Worm (Caenorhabditis elegans) whole organism, mixed stage, embryonic: Measurements from ENCODE around the gene T25D1.3.

ENCODE experiments used
- M03D4.4 ChIP-seq: sonication (generic microtip); optimal IDR thresholded peaks from 2 replicates; lab custom pipeline; 2017; ENCODE audit warnings: mild to moderate bottlenecking, missing genetic modification characterization, missing compliant biosample characterization
- bed-3 ChIP-seq: fragments of 200-800 bp; sonication (Bioruptor generic); optimal IDR thresholded peaks from 3 replicates; lab custom pipeline; 2018; ENCODE audit warnings: mild to moderate bottlenecking, missing genetic modification characterization, moderate library complexity, missing compliant biosample characterization
- blmp-1 ChIP-seq: fragments of 150-350 bp; optimal IDR thresholded peaks from 2 replicates; lab custom pipeline; 2014; ENCODE audit warnings: missing biosample characterization, missing genetic modification characterization
- ceh-39 ChIP-seq: fragments of 150-350 bp; optimal IDR thresholded peaks from 2 replicates; lab custom pipeline; 2014; ENCODE audit warnings: missing biosample characterization, missing genetic modification characterization
- ceh-43 ChIP-seq: fragments of 200-800 bp; sonication (Bioruptor generic); optimal IDR thresholded peaks from 2 replicates; lab custom pipeline; 2018; ENCODE audit warnings: mild to moderate bottlenecking, missing genetic modification characterization, moderate library complexity, missing compliant biosample characterization
- ceh-83 ChIP-seq: fragments of 200-800 bp; sonication (Bioruptor generic); optimal IDR thresholded peaks from 2 replicates; lab custom pipeline; 2018; ENCODE audit warnings: mild to moderate bottlenecking, missing genetic modification characterization, missing compliant biosample characterization
- ces-1 ChIP-seq: fragments of 150-350 bp; optimal IDR thresholded peaks from 2 replicates; lab custom pipeline; 2014; ENCODE audit warnings: missing biosample characterization, missing genetic modification reagents, missing genetic modification characterization
- cnd-1 ChIP-seq: fragments of 200-800 bp; sonication (Bioruptor generic); optimal IDR thresholded peaks from 2 replicates; lab custom pipeline; 2018; ENCODE audit warnings: mild to moderate bottlenecking, missing genetic modification characterization, missing compliant biosample characterization
- drap-1 ChIP-seq: fragments of 200-800 bp; sonication (Bioruptor generic); optimal IDR thresholded peaks from 3 replicates; lab custom pipeline; 2018; ENCODE audit warnings: mild to moderate bottlenecking, missing genetic modification characterization, missing compliant biosample characterization
- elt-3 ChIP-seq: fragments of 150-350 bp; optimal IDR thresholded peaks from 2 replicates; lab custom pipeline; 2014; ENCODE audit warnings: missing biosample characterization, missing genetic modification characterization
- flh-1 ChIP-seq: fragments of 200-800 bp; sonication (Bioruptor generic); optimal IDR thresholded peaks from 2 replicates; lab custom pipeline; 2018; ENCODE audit warnings: mild to moderate bottlenecking, missing genetic modification characterization, moderate library complexity, missing compliant biosample characterization
- ham-2 ChIP-seq: fragments of 200-800 bp; sonication (Bioruptor generic); optimal IDR thresholded peaks from 2 replicates; lab custom pipeline; 2018; ENCODE audit warnings: mild to moderate bottlenecking, missing genetic modification characterization, missing compliant biosample characterization
- lin-13 ChIP-seq: fragments of 150-350 bp; optimal IDR thresholded peaks from 2 replicates; lab custom pipeline; 2014; ENCODE audit warnings: missing biosample characterization, missing genetic modification characterization
- lin-32 ChIP-seq: fragments of 200-800 bp; sonication (Bioruptor generic); optimal IDR thresholded peaks from 2 replicates; lab custom pipeline; 2018; ENCODE audit warnings: mild to moderate bottlenecking, missing genetic modification characterization, missing compliant biosample characterization
- lsy-2 ChIP-seq: fragments of 150-350 bp; optimal IDR thresholded peaks from 2 replicates; lab custom pipeline; 2014; ENCODE audit warnings: missing biosample characterization, missing genetic modification characterization
- mep-1 ChIP-seq: fragments of 150-350 bp; optimal IDR thresholded peaks from 2 replicates; lab custom pipeline; 2017; ENCODE audit warnings: missing biosample characterization, missing genetic modification reagents, missing genetic modification characterization, inconsistent platforms
- mls-2 ChIP-seq: sonication (generic microtip); optimal IDR thresholded peaks from 2 replicates; lab custom pipeline; 2016; ENCODE audit warnings: mild to moderate bottlenecking, missing genetic modification characterization, moderate library complexity, missing compliant biosample characterization
- nhr-12 ChIP-seq: fragments of 150-350 bp; optimal IDR thresholded peaks from 2 replicates; lab custom pipeline; 2014; ENCODE audit warnings: missing biosample characterization, missing genetic modification characterization
- nhr-2 ChIP-seq: fragments of 150-350 bp; optimal IDR thresholded peaks from 2 replicates; lab custom pipeline; 2014; ENCODE audit warnings: missing biosample characterization, missing genetic modification characterization
- nhr-237 ChIP-seq: fragments of 150-350 bp; optimal IDR thresholded peaks from 2 replicates; lab custom pipeline; 2014; ENCODE audit warnings: missing biosample characterization, missing genetic modification characterization
- nhr-28 ChIP-seq: fragments of 150-350 bp; optimal IDR thresholded peaks from 2 replicates; lab custom pipeline; 2014; ENCODE audit warnings: missing biosample characterization, missing genetic modification characterization
- pha-4 ChIP-seq: fragments of 150-350 bp; optimal IDR thresholded peaks from 2 replicates; lab custom pipeline; 2018; ENCODE audit warnings: missing biosample characterization, missing genetic modification reagents, missing genetic modification characterization
- sem-2 ChIP-seq: fragments of 200-800 bp; sonication (Bioruptor generic); optimal IDR thresholded peaks from 2 replicates; lab custom pipeline; 2018; ENCODE audit warnings: mild to moderate bottlenecking, missing genetic modification characterization, missing compliant biosample characterization
- snpc-4 ChIP-seq: fragments of 150-350 bp; optimal IDR thresholded peaks from 2 replicates; lab custom pipeline; 2014; ENCODE audit warnings: missing biosample characterization, missing genetic modification characterization
- sptf-1 ChIP-seq: sonication (generic microtip); optimal IDR thresholded peaks from 2 replicates; lab custom pipeline; 2017; ENCODE audit warnings: mild to moderate bottlenecking, missing genetic modification characterization, moderate library complexity, missing compliant biosample characterization
- tbx-8 ChIP-seq: fragments of 200-800 bp; sonication (Bioruptor generic); optimal IDR thresholded peaks from 2 replicates; lab custom pipeline; 2018; ENCODE audit warnings: mild to moderate bottlenecking, missing genetic modification characterization, moderate library complexity, missing compliant biosample characterization
- unc-120 ChIP-seq: sonication (generic microtip); optimal IDR thresholded peaks from 2 replicates; lab custom pipeline; 2017; ENCODE audit warnings: missing genetic modification characterization, missing compliant biosample characterization; ENCODE audit not compliant: poor library complexity, severe bottlenecking
- unc-62 ChIP-seq: fragments of 150-350 bp; optimal IDR thresholded peaks from 2 replicates; lab custom pipeline; 2014; ENCODE audit warnings: missing biosample characterization, missing genetic modification reagents, missing genetic modification characterization
- zip-8 ChIP-seq: fragments of 150-350 bp; optimal IDR thresholded peaks from 2 replicates; lab custom pipeline; 2014; ENCODE audit warnings: missing biosample characterization, missing genetic modification characterization
- ztf-11 ChIP-seq: fragments of 150-350 bp; optimal IDR thresholded peaks from 2 replicates; lab custom pipeline; 2014; ENCODE audit warnings: missing biosample characterization, missing genetic modification characterization

T25D1.3 gene

DNA sequence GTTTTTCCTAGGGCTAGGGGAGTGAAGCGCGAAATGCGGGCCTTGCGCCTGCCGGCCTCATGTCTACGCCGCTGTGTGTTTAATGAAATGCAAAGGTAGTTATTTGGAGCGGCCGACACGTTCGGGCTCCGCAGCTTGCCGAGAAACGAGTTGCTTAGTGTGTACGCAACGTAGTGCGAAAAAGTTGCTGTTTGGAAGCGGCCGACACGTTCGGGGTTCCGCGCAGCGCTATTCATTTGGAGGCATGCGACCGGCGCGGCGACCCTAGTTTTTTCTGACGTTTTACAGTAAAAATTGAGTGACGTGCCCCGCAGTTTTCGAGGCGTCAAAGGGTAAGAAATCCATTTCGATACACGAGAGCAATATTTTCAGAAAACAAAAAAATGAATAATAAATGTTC lies 40.2 kb downstream of the T25D1.3 start:
- no peak for TF ChIP-seq lin-32
- TF ChIP-seq sptf-1 (tag; lab: Kevin White, UChicago), result no peak
- TF ChIP-seq ham-2 (GFP tag; lab: Kevin White, UChicago), result no peak
- no peak for TF ChIP-seq cnd-1
- TF ChIP-seq elt-3 (tag; lab: Kevin White, UChicago), result no peak
- no peak for TF ChIP-seq ces-1
- no peak for TF ChIP-seq ztf-11 (tag; lab: Kevin White, UChicago)
- TF ChIP-seq unc-120 (tag; lab: Kevin White, UChicago), result no peak
- TF ChIP-seq zip-8, result no peak
- no peak for TF ChIP-seq ceh-43
- TF ChIP-seq nhr-28 (tag; lab: Kevin White, UChicago), result no peak
- no peak for TF ChIP-seq unc-62 (GFP tag; lab: Kevin White, UChicago)
- TF ChIP-seq bed-3 (GFP tag; lab: Kevin White, UChicago), result no peak
- TF ChIP-seq lsy-2 (tag; lab: Kevin White, UChicago), result no peak
- no peak for TF ChIP-seq drap-1 (GFP tag; lab: Kevin White, UChicago)
- TF ChIP-seq nhr-2 (tag; lab: Kevin White, UChicago), result no peak
- TF ChIP-seq ceh-39, result no peak
- no peak for TF ChIP-seq ceh-83 (GFP tag; lab: Kevin White, UChicago)
- no peak for TF ChIP-seq lin-13 (tag; lab: Kevin White, UChicago)
- no peak for TF ChIP-seq nhr-237
- TF ChIP-seq, all 35 proteins: peak for 0

DNA sequence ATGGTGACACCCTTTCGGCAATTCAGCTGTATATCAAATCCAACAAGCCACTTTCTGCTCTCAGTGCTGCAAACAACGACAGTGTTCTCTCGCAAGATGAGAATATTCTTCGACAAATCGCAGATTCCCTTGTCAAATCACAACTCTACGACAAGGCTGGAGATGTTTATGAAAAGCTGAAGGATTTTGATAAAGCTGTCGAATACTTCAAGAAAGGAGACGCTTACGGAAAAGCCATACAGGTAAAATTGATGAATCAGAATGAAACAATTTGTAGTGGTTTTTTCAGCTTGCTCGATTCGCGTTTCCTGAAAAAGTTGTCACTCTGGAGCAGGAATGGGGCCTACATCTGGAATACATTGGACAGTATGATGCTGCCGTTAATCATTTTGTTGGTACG lies 40.7 kb downstream of the T25D1.3 start:
- TF ChIP-seq ham-2 (GFP tag; lab: Kevin White, UChicago) (no peak), pha-4 (tag; lab: Kevin White, UChicago) (no peak), unc-62 (GFP tag; lab: Kevin White, UChicago) (no peak), sem-2 (GFP tag; lab: Kevin White, UChicago) (no peak), elt-3 (tag; lab: Kevin White, UChicago) (no peak)
- TF ChIP-seq, all 35 proteins: peak for 0

DNA sequence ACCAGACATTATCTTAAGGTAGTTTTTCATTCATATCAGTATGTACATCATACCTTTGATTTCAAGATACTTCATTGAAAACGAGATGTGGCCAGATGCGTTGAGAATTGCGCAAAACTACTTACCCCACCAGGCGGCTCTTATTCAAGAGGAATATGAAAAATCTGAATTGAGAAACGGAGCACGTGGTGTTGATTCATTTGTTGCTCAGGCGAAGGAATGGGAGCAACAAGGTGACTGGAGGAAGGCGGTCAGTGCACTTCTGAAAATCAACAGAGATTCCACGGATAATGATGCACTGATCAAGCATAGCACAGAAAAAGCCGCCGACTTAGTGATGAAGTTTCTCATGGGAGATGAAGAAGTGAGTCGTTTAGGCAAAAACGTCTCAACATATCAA lies 42.8 kb downstream of the T25D1.3 start:
- TF ChIP-seq mep-1 (tag; lab: Kevin White, UChicago), result no peak
- TF ChIP-seq ceh-39, result no peak
- TF ChIP-seq unc-120 (tag; lab: Kevin White, UChicago), result no peak
- no peak for TF ChIP-seq unc-62 (GFP tag; lab: Kevin White, UChicago)
- TF ChIP-seq ces-1, result no peak

DNA sequence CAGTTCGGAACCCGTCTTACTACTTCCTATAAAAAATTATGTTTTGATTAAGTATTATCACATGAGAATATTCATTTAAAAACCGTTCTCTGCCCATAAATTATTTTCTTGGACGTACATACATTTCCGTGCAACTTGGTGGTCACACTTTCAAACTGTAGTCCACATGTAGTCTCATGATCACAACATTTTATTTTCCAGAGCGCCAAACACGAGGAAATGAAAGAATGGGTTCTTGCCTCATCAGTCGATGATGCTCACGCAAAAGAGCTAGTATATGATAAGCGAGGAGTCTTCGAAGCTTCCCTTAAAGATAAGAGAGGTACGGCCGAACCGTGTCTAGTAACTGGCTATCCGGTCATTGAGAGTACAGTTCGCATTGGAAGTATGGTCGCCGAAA lies 45.1 kb downstream of the T25D1.3 start:
- no peak for TF ChIP-seq ceh-39
- TF ChIP-seq, all 35 proteins: peak for 0

ce11 chrX:16551318-16551717 lies 45.9 kb downstream of the T25D1.3 start:
- TF ChIP-seq snpc-4, result no peak
- TF ChIP-seq nhr-237, result no peak
- TF ChIP-seq nhr-12 (tag; lab: Kevin White, UChicago), result no peak
- TF ChIP-seq drap-1 (GFP tag; lab: Kevin White, UChicago), result no peak
- TF ChIP-seq mls-2 (tag; lab: Kevin White, UChicago), result peak; percentile 42
- peak; percentile 47 for TF ChIP-seq sptf-1 (tag; lab: Kevin White, UChicago)
- no peak for TF ChIP-seq elt-3 (tag; lab: Kevin White, UChicago)
- peak; percentile 16 for TF ChIP-seq sem-2 (GFP tag; lab: Kevin White, UChicago)
- no peak for TF ChIP-seq ztf-11 (tag; lab: Kevin White, UChicago)
- TF ChIP-seq nhr-28 (tag; lab: Kevin White, UChicago), result no peak
- TF ChIP-seq pha-4 (tag; lab: Kevin White, UChicago), result no peak
- no peak for TF ChIP-seq nhr-2 (tag; lab: Kevin White, UChicago)
- peak; percentile 1 for TF ChIP-seq ceh-83 (GFP tag; lab: Kevin White, UChicago)
- peak; percentile 10 for TF ChIP-seq bed-3 (GFP tag; lab: Kevin White, UChicago)
- no peak for TF ChIP-seq cnd-1

- no peak for TF ChIP-seq flh-1 (GFP tag; lab: Kevin White, UChicago)
- TF ChIP-seq elt-3 (tag; lab: Kevin White, UChicago), result no peak
- no peak for TF ChIP-seq tbx-8 (GFP tag; lab: Kevin White, UChicago)
- no peak for TF ChIP-seq mep-1 (tag; lab: Kevin White, UChicago)
- TF ChIP-seq nhr-12 (tag; lab: Kevin White, UChicago), result no peak
- no peak for TF ChIP-seq cnd-1
- no peak for TF ChIP-seq snpc-4
- TF ChIP-seq nhr-2 (tag; lab: Kevin White, UChicago), result no peak
- TF ChIP-seq unc-120 (tag; lab: Kevin White, UChicago), result peak; percentile 15
- TF ChIP-seq M03D4.4, result no peak
- TF ChIP-seq blmp-1 (tag; lab: Kevin White, UChicago), result no peak
- TF ChIP-seq pha-4 (tag; lab: Kevin White, UChicago), result peak; percentile 2
- no peak for TF ChIP-seq nhr-28 (tag; lab: Kevin White, UChicago)
- no peak for TF ChIP-seq nhr-237
- no peak for TF ChIP-seq lin-13 (tag; lab: Kevin White, UChicago)
- peak; percentile 90 for TF ChIP-seq ces-1
Measured at ce11 chrX:16553845-16554426, 48.5 kb downstream of the T25D1.3 start, which contains the start of gene K08B5.2. Gene K08B5.2, minus strand, starts transcription at chrX:16553887.
